Worm (Caenorhabditis elegans) whole organism, L4/young adult: ENCODE data around the gene Y22D7AL.7.

ENCODE experiments used
- dao-5 ChIP-seq: sonication (generic microtip); optimal IDR thresholded peaks from 2 replicates; lab custom pipeline; 2016; ENCODE audit warnings: missing genotype, missing genetic modification characterization, moderate library complexity, missing compliant biosample characterization
- him-1 ChIP-seq: sonication (generic microtip); optimal IDR thresholded peaks from 2 replicates; lab custom pipeline; 2016; ENCODE audit warnings: missing genotype, missing genetic modification reagents, missing genetic modification characterization, missing compliant biosample characterization

DNA sequence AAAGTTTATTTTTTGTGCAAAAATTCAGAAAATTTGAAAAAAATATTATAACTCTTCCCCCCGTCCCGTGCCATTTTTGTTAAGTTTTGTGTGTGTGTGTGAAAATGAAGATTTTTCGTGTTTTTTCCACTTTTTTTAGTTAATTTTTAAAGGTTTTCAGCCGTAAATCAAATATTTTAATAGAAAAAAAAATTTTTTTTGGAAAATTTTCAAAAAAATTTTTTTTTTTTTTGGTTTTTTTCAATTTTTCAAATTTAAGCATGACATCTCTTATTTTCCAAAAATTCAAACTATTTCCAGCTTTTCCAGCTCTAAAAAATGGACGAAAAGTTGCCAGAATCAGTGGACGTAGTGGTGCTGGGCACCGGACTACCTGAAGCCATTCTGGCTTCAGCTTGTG, 6.5 kb upstream of the Y22D7AL.7 start, which contains the start of gene rep-1:
- TF ChIP-seq him-1 (tag; lab: Kevin White, UChicago) (no peak), dao-5 (tag; lab: Kevin White, UChicago) (no peak)
